Worm (Caenorhabditis elegans) whole organism, late embryonic: ENCODE data around the gene dnj-11.

Experiments
- C08G9.2 ChIP-seq: sonication (generic microtip); optimal IDR thresholded peaks from 2 replicates; lab custom pipeline; 2016; ENCODE audit warnings: mild to moderate bottlenecking, missing genetic modification characterization, moderate library complexity, missing compliant biosample characterization
- C38D4.7 ChIP-seq: fragments of 200-800 bp; sonication (Bioruptor generic); optimal IDR thresholded peaks from 2 replicates; lab custom pipeline; 2018; ENCODE audit warnings: mild to moderate bottlenecking, missing genetic modification characterization, moderate library complexity, missing compliant biosample characterization
- F13H6.1 ChIP-seq: sonication (generic microtip); optimal IDR thresholded peaks from 2 replicates; lab custom pipeline; 2016; ENCODE audit warnings: missing genetic modification characterization, missing compliant biosample characterization
- K02D7.2 ChIP-seq: sonication (generic microtip); optimal IDR thresholded peaks from 2 replicates; lab custom pipeline; 2017; ENCODE audit warnings: mild to moderate bottlenecking, missing genetic modification characterization, missing compliant biosample characterization
- K09A11.1 ChIP-seq: sonication (generic microtip); optimal IDR thresholded peaks from 2 replicates; lab custom pipeline; 2017; ENCODE audit warnings: antibody characterized with exemption, mild to moderate bottlenecking, missing genetic modification characterization, missing compliant biosample characterization; ENCODE audit not compliant: insufficient read depth
- T23F11.4 ChIP-seq: fragments of 200-800 bp; sonication (Bioruptor generic); optimal IDR thresholded peaks from 2 replicates; lab custom pipeline; 2018; ENCODE audit warnings: mild to moderate bottlenecking, missing genetic modification characterization, missing compliant biosample characterization
- Y22D7AL.16 ChIP-seq: sonication (generic microtip); optimal IDR thresholded peaks from 2 replicates; lab custom pipeline; 2016; ENCODE audit warnings: missing genetic modification characterization, missing compliant biosample characterization
- ama-1 ChIP-seq: fragments of 150-350 bp; optimal IDR thresholded peaks from 2 replicates; lab custom pipeline; 2014
- ceh-14 ChIP-seq: sonication (generic microtip); optimal IDR thresholded peaks from 2 replicates; lab custom pipeline; 2016; ENCODE audit warnings: missing genotype, missing genetic modification characterization, missing compliant biosample characterization
- ceh-18 ChIP-seq: sonication (generic microtip); optimal IDR thresholded peaks from 2 replicates; lab custom pipeline; 2016; ENCODE audit warnings: missing genetic modification characterization, missing compliant biosample characterization
- ceh-19 ChIP-seq: fragments of 200-800 bp; sonication (Bioruptor generic); optimal IDR thresholded peaks from 2 replicates; lab custom pipeline; 2018; ENCODE audit warnings: mild to moderate bottlenecking, missing genetic modification characterization, missing compliant biosample characterization
- ceh-2 ChIP-seq: sonication (generic microtip); optimal IDR thresholded peaks from 2 replicates; lab custom pipeline; 2016; ENCODE audit warnings: missing genotype, missing genetic modification characterization, missing compliant biosample characterization
- ceh-22 ChIP-seq: sonication (generic microtip); optimal IDR thresholded peaks from 2 replicates; lab custom pipeline; 2017; ENCODE audit warnings: missing biosample characterization, missing genetic modification characterization
- ceh-24 ChIP-seq: sonication (generic microtip); optimal IDR thresholded peaks from 2 replicates; lab custom pipeline; 2016; ENCODE audit warnings: mild to moderate bottlenecking, missing genetic modification characterization, missing compliant biosample characterization
- ceh-30 ChIP-seq: fragments of 150-350 bp; optimal IDR thresholded peaks from 2 replicates; lab custom pipeline; 2014; ENCODE audit warnings: missing biosample characterization, missing genetic modification characterization
- ceh-48 ChIP-seq: sonication (generic microtip); optimal IDR thresholded peaks from 2 replicates; lab custom pipeline; 2016; ENCODE audit warnings: missing genetic modification characterization, inconsistent platforms, missing compliant biosample characterization
- ceh-9 ChIP-seq: sonication (generic microtip); optimal IDR thresholded peaks from 2 replicates; lab custom pipeline; 2016; ENCODE audit warnings: mild to moderate bottlenecking, missing genetic modification characterization, inconsistent platforms, missing compliant biosample characterization
- che-1 ChIP-seq: sonication (generic microtip); optimal IDR thresholded peaks from 2 replicates; lab custom pipeline; 2016; ENCODE audit warnings: mild to moderate bottlenecking, missing genetic modification characterization, missing compliant biosample characterization
- dmd-4 ChIP-seq: sonication (generic microtip); optimal IDR thresholded peaks from 2 replicates; lab custom pipeline; 2016; ENCODE audit warnings: borderline replicate concordance, missing genetic modification characterization, missing compliant biosample characterization
- dve-1 ChIP-seq: sonication (generic microtip); optimal IDR thresholded peaks from 2 replicates; lab custom pipeline; 2017; ENCODE audit warnings: antibody characterized with exemption, mild to moderate bottlenecking, missing genetic modification characterization, missing compliant biosample characterization
- fkh-10 ChIP-seq: fragments of 150-350 bp; optimal IDR thresholded peaks from 2 replicates; lab custom pipeline; 2014; ENCODE audit warnings: missing biosample characterization, missing genetic modification reagents, missing genetic modification characterization
- fkh-6 ChIP-seq: sonication (generic microtip); optimal IDR thresholded peaks from 2 replicates; lab custom pipeline; 2016; ENCODE audit warnings: missing genetic modification characterization, missing compliant biosample characterization
- gmeb-2 ChIP-seq: sonication (generic microtip); optimal IDR thresholded peaks from 2 replicates; lab custom pipeline; 2016; ENCODE audit warnings: missing genetic modification characterization, inconsistent platforms, missing compliant biosample characterization
- hlh-13 ChIP-seq: fragments of 200-800 bp; sonication (Bioruptor generic); optimal IDR thresholded peaks from 2 replicates; lab custom pipeline; 2018; ENCODE audit warnings: mild to moderate bottlenecking, missing genetic modification characterization, missing compliant biosample characterization
- hlh-6 ChIP-seq: sonication (generic microtip); optimal IDR thresholded peaks from 2 replicates; lab custom pipeline; 2016; ENCODE audit warnings: missing genotype, missing genetic modification characterization, missing compliant biosample characterization
- lim-6 ChIP-seq: sonication (generic microtip); optimal IDR thresholded peaks from 2 replicates; lab custom pipeline; 2016; ENCODE audit warnings: missing genetic modification characterization, missing compliant biosample characterization
- lin-11 ChIP-seq: fragments of 200-800 bp; sonication (Bioruptor generic); optimal IDR thresholded peaks from 2 replicates; lab custom pipeline; 2018; ENCODE audit warnings: mild to moderate bottlenecking, missing genetic modification characterization, missing compliant biosample characterization
- madf-2 ChIP-seq: sonication (generic microtip); optimal IDR thresholded peaks from 2 replicates; lab custom pipeline; 2017; ENCODE audit warnings: missing genetic modification characterization, missing compliant biosample characterization
- mec-3 ChIP-seq: sonication (generic microtip); optimal IDR thresholded peaks from 2 replicates; lab custom pipeline; 2016; ENCODE audit warnings: borderline replicate concordance, missing genetic modification characterization, missing compliant biosample characterization
- nhr-11 ChIP-seq: fragments of 150-350 bp; optimal IDR thresholded peaks from 2 replicates; lab custom pipeline; 2014; ENCODE audit warnings: missing biosample characterization, missing genetic modification characterization
- nhr-232 ChIP-seq: sonication (generic microtip); optimal IDR thresholded peaks from 2 replicates; lab custom pipeline; 2016; ENCODE audit warnings: missing genetic modification characterization, missing compliant biosample characterization
- npax-4 ChIP-seq: sonication (generic microtip); optimal IDR thresholded peaks from 2 replicates; lab custom pipeline; 2016; ENCODE audit warnings: missing genetic modification characterization, missing compliant biosample characterization
- odd-2 ChIP-seq: sonication (generic microtip); optimal IDR thresholded peaks from 2 replicates; lab custom pipeline; 2017; ENCODE audit warnings: antibody characterized with exemption, mild to moderate bottlenecking, missing genetic modification characterization, missing compliant biosample characterization
- pag-3 ChIP-seq: sonication (generic microtip); optimal IDR thresholded peaks from 2 replicates; lab custom pipeline; 2016; ENCODE audit warnings: missing compliant biosample characterization, missing genetic modification characterization, borderline replicate concordance
- pat-9 ChIP-seq: fragments of 200-800 bp; sonication (Bioruptor generic); optimal IDR thresholded peaks from 2 replicates; lab custom pipeline; 2018; ENCODE audit warnings: mild to moderate bottlenecking, missing genetic modification characterization, moderate library complexity, missing compliant biosample characterization
- pax-1 ChIP-seq: fragments of 150-350 bp; optimal IDR thresholded peaks from 2 replicates; lab custom pipeline; 2014; ENCODE audit warnings: missing biosample characterization, missing genetic modification characterization
- pha-2 ChIP-seq: sonication (generic microtip); optimal IDR thresholded peaks from 2 replicates; lab custom pipeline; 2017; ENCODE audit warnings: mild to moderate bottlenecking, missing genetic modification characterization, missing compliant biosample characterization
- pha-4 ChIP-seq: fragments of 150-350 bp; optimal IDR thresholded peaks from 2 replicates; lab custom pipeline; 2018; ENCODE audit warnings: missing biosample characterization, missing genetic modification reagents, missing genetic modification characterization
- pqm-1 ChIP-seq: sonication (generic microtip); optimal IDR thresholded peaks from 2 replicates; lab custom pipeline; 2016; ENCODE audit warnings: missing genetic modification characterization, missing compliant biosample characterization
- sox-2 ChIP-seq: fragments of 200-800 bp; sonication (Bioruptor generic); IDR thresholded peaks from 2 replicates; pipeline ENCODE4 v1.3.6; 2022; ENCODE audit warnings: missing genetic modification reagents, missing genetic modification characterization, missing compliant biosample characterization
- syd-9 ChIP-seq: sonication (generic microtip); optimal IDR thresholded peaks from 2 replicates; lab custom pipeline; 2016; ENCODE audit warnings: mild to moderate bottlenecking, missing genetic modification characterization, moderate library complexity, missing compliant biosample characterization
- tbx-2 ChIP-seq: sonication (generic microtip); optimal IDR thresholded peaks from 2 replicates; lab custom pipeline; 2016; ENCODE audit warnings: missing genetic modification characterization, missing compliant biosample characterization
- unc-3 ChIP-seq, 2 experiments: fragments of 200-800 bp in 1 of 2; sonication (Bioruptor generic) in 1 of 2; sonication (generic microtip) in 1 of 2; conservative IDR thresholded peaks in 1 of 2; optimal IDR thresholded peaks in 1 of 2; 2 replicates each; pipeline versions ENCODE4 v1.3.6 to Lab custom; 2016 to 2022; ENCODE audit warnings: missing compliant biosample characterization in 2 of 2, missing genetic modification characterization in 2 of 2, missing genetic modification reagents in 1 of 2
- unc-42 ChIP-seq: sonication (generic microtip); optimal IDR thresholded peaks from 2 replicates; lab custom pipeline; 2016; ENCODE audit warnings: missing genotype, missing genetic modification characterization, missing compliant biosample characterization
- unc-55 ChIP-seq: sonication (generic microtip); optimal IDR thresholded peaks from 2 replicates; lab custom pipeline; 2017; ENCODE audit warnings: missing biosample characterization, missing genetic modification reagents, missing genetic modification characterization
- zip-5 ChIP-seq: sonication (generic microtip); optimal IDR thresholded peaks from 2 replicates; lab custom pipeline; 2016; ENCODE audit warnings: missing genetic modification characterization, missing compliant biosample characterization
- ztf-16 ChIP-seq: sonication (generic microtip); optimal IDR thresholded peaks from 2 replicates; lab custom pipeline; 2017; ENCODE audit warnings: missing genetic modification characterization, missing compliant biosample characterization

The dnj-11 gene

DNA sequence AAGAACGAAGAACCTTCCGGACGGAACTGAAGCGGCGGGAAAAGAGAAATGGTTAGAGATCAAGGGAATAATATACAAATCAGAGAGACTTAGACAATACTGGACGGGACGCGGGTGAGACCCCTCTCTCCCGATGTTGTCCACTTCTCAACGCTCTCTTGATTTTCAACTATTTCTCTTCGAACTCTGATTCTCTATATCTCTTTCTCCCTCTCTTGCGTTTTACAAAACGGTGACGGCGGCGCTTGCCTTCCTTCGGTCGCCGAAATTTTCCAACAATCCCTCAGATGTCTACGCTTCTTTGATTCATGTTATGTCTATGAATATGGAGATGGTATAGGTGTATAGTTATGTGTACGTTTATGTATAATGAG is 9.0 kb upstream of the dnj-11 start (continued):
- TF ChIP-seq ceh-19 (GFP tag; lab: Kevin White, UChicago), result no peak
- no peak for TF ChIP-seq ceh-24 (tag; lab: Kevin White, UChicago)
- TF ChIP-seq fkh-6 (tag; lab: Kevin White, UChicago), result no peak
- TF ChIP-seq syd-9 (tag; lab: Kevin White, UChicago), result no peak
- peak; percentile 25 for TF ChIP-seq F13H6.1 (tag; lab: Kevin White, UChicago)
- no peak for TF ChIP-seq lim-6 (tag; lab: Kevin White, UChicago)
- TF ChIP-seq nhr-11 (tag; lab: Kevin White, UChicago), result no peak
- no peak for TF ChIP-seq C38D4.7
- peak; percentile 15 for TF ChIP-seq unc-55
- TF ChIP-seq C08G9.2 (tag; lab: Kevin White, UChicago), result no peak
- TF ChIP-seq unc-3 (GFP tag; conservative IDR thresholded peaks at IDR 0.05; lab: Robert Waterston, UW), result no peak
- TF ChIP-seq unc-3 (tag; optimal IDR thresholded peaks at IDR 0.05; lab: Kevin White, UChicago), result no peak
- no peak for TF ChIP-seq ztf-16 (tag; lab: Kevin White, UChicago)
- peak; percentile 29 for TF ChIP-seq ceh-22 (tag; lab: Kevin White, UChicago)
- no peak for TF ChIP-seq mec-3
- TF ChIP-seq nhr-232 (tag; lab: Kevin White, UChicago), result no peak
- TF ChIP-seq ceh-2 (tag; lab: Kevin White, UChicago), result no peak
- TF ChIP-seq ama-1 (lab: Kevin White, UChicago), result no peak
- no peak for TF ChIP-seq fkh-10
- peak; percentile 17 for TF ChIP-seq ceh-18 (tag; lab: Kevin White, UChicago)
- no peak for TF ChIP-seq pha-2 (tag; lab: Kevin White, UChicago)
- no peak for TF ChIP-seq T23F11.4
- no peak for TF ChIP-seq madf-2 (tag; lab: Kevin White, UChicago)
- no peak for TF ChIP-seq ceh-9
- TF ChIP-seq gmeb-2 (tag; lab: Kevin White, UChicago), result no peak
- TF ChIP-seq lin-11, result no peak
- no peak for TF ChIP-seq ceh-48
- TF ChIP-seq odd-2 (tag; lab: Kevin White, UChicago), result no peak
- no peak for TF ChIP-seq K09A11.1 (tag; lab: Kevin White, UChicago)
- TF ChIP-seq Y22D7AL.16, result no peak
- TF ChIP-seq unc-42, result no peak
- no peak for TF ChIP-seq npax-4

DNA sequence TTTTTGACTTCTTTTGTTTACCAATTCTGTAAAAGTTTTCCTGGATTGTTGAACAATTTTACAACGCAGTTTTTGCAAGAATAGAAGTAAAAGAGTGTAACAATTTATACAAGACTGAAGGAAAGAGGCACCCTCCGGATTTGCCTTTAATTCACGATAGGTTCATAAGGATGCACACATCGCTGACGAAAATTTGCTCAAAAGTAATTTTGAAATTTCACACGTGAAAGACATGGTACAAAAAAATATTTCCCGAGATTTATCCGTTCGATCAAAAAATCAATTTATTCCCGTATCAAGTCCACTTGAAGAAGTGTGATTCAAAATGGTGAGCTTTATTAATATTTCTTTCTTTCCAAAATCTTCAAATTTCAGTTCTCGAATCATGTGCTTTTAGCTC is 7.8 kb upstream of the dnj-11 start, which contains the start of gene C43G2.3:
C43G2.3 (plus strand) TSS at position 301 of the 400 bp plus-strand sequence.
- TF ChIP-seq pax-1 (tag; lab: Kevin White, UChicago) (no peak), pqm-1 (tag; lab: Kevin White, UChicago) (no peak), K09A11.1 (tag; lab: Kevin White, UChicago) (no peak), che-1 (tag; lab: Kevin White, UChicago) (no peak), pag-3 (tag; lab: Kevin White, UChicago) (no peak), ceh-19 (GFP tag; lab: Kevin White, UChicago) (no peak), syd-9 (tag; lab: Kevin White, UChicago) (no peak), madf-2 (tag; lab: Kevin White, UChicago) (no peak), lim-6 (tag; lab: Kevin White, UChicago) (no peak), hlh-6 (tag; lab: Kevin White, UChicago) (no peak), ztf-16 (tag; lab: Kevin White, UChicago) (no peak), nhr-11 (tag; lab: Kevin White, UChicago) (no peak), tbx-2 (tag; lab: Kevin White, UChicago) (no peak), C08G9.2 (tag; lab: Kevin White, UChicago) (no peak)

DNA sequence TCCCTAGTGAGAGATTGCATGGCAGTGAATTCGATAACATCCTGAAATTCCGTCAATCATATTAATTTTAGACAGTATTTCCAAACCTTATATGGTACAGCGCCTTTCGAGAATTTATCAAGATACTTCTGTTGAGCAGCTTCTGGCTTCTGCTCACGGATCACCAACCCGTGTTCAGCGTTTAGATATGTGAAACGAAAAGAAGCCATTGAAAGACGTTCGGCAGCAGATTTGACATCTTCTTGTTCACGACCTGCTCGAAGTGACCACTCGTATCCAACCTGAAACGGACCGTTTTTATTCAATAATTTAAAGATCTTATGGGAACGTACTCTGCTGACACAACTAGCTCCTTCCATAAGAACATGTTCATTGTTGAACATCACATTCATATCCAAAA is 4.0 kb upstream of the dnj-11 start:
- TF ChIP-seq ceh-19 (GFP tag; lab: Kevin White, UChicago), result no peak
- TF ChIP-seq T23F11.4, result no peak
- no peak for TF ChIP-seq K02D7.2
- TF ChIP-seq gmeb-2 (tag; lab: Kevin White, UChicago), result no peak
- no peak for TF ChIP-seq zip-5
- TF ChIP-seq pha-4 (tag; lab: Kevin White, UChicago), result no peak
- TF ChIP-seq nhr-11 (tag; lab: Kevin White, UChicago), result no peak
- no peak for TF ChIP-seq C38D4.7
- no peak for TF ChIP-seq F13H6.1 (tag; lab: Kevin White, UChicago)
- TF ChIP-seq unc-3 (GFP tag; conservative IDR thresholded peaks at IDR 0.05; lab: Robert Waterston, UW), result no peak
- no peak for TF ChIP-seq unc-3 (tag; optimal IDR thresholded peaks at IDR 0.05; lab: Kevin White, UChicago)
- TF ChIP-seq ceh-18 (tag; lab: Kevin White, UChicago), result no peak
- no peak for TF ChIP-seq dmd-4 (tag; lab: Kevin White, UChicago)
- TF ChIP-seq ceh-30, result no peak
- TF ChIP-seq pat-9 (tag; lab: Kevin White, UChicago), result no peak
- TF ChIP-seq dve-1, result no peak
- no peak for TF ChIP-seq sox-2 (GFP tag; lab: Robert Waterston, UW)
- TF ChIP-seq ceh-2 (tag; lab: Kevin White, UChicago), result no peak
- no peak for TF ChIP-seq ceh-14 (tag; lab: Kevin White, UChicago)
- no peak for TF ChIP-seq hlh-13
